Worm (Caenorhabditis elegans) whole organism, L1 larva: Measurements from ENCODE around the gene cyp-13A10.

ENCODE experiments used
- aha-1 ChIP-seq: fragments of 150-350 bp; optimal IDR thresholded peaks from 2 replicates; lab custom pipeline; 2014; ENCODE audit warnings: missing biosample characterization, missing genetic modification characterization
- alr-1 ChIP-seq: fragments of 200-800 bp; sonication (Bioruptor generic); optimal IDR thresholded peaks from 2 replicates; lab custom pipeline; 2018; ENCODE audit warnings: borderline replicate concordance, mild to moderate bottlenecking, missing genetic modification characterization, missing compliant biosample characterization
- aly-2 ChIP-seq: fragments of 150-350 bp; optimal IDR thresholded peaks from 2 replicates; lab custom pipeline; 2014; ENCODE audit warnings: missing biosample characterization, missing genetic modification characterization
- blmp-1 ChIP-seq: fragments of 150-350 bp; optimal IDR thresholded peaks from 2 replicates; lab custom pipeline; 2014; ENCODE audit warnings: missing biosample characterization, missing genetic modification characterization
- ceh-8 ChIP-seq: fragments of 200-800 bp; sonication (Bioruptor generic); optimal IDR thresholded peaks from 2 replicates; lab custom pipeline; 2018; ENCODE audit warnings: mild to moderate bottlenecking, missing genetic modification characterization, moderate library complexity, missing compliant biosample characterization
- ceh-82 ChIP-seq, 3 experiments: fragments of 150-350 bp in 1 of 3; sonication (generic microtip) in 2 of 3; optimal IDR thresholded peaks; 2 replicates each; lab custom pipeline; 2014 to 2017; ENCODE audit warnings: missing biosample characterization in 3 of 3, missing genetic modification characterization in 3 of 3
- ceh-88 ChIP-seq: fragments of 200-800 bp; sonication (Bioruptor generic); IDR thresholded peaks from 2 replicates; pipeline ENCODE4 v1.3.6; 2022; ENCODE audit warnings: missing genetic modification characterization, missing compliant biosample characterization
- ces-1 ChIP-seq: fragments of 150-350 bp; optimal IDR thresholded peaks from 2 replicates; lab custom pipeline; 2014; ENCODE audit warnings: missing biosample characterization, missing genetic modification reagents, missing genetic modification characterization
- dpl-1 ChIP-seq, 3 experiments: fragments of 150-350 bp in 2 of 3; sonication (generic microtip) in 1 of 3; optimal IDR thresholded peaks; 2 replicates each; lab custom pipeline; 2014 to 2017; ENCODE audit warnings: missing biosample characterization in 3 of 3, missing genetic modification characterization in 3 of 3, missing genetic modification reagents in 3 of 3
- dsc-1 ChIP-seq: sonication (generic microtip); optimal IDR thresholded peaks from 2 replicates; lab custom pipeline; 2016; ENCODE audit warnings: mild to moderate bottlenecking, missing genetic modification characterization, missing compliant biosample characterization
- egl-27 ChIP-seq, 2 experiments: fragments of 150-350 bp in 1 of 2; sonication (generic microtip); optimal IDR thresholded peaks; 3 replicates each; lab custom pipeline; 2017 to 2018; ENCODE audit warnings: missing biosample characterization in 2 of 2, missing genetic modification characterization in 2 of 2, missing genetic modification reagents in 2 of 2
- elt-3 ChIP-seq, 6 experiments: fragments of 150-350 bp in 1 of 6; sonication (generic microtip); optimal IDR thresholded peaks; 2 replicates each; lab custom pipeline; 2017 to 2018; ENCODE audit warnings: missing biosample characterization in 6 of 6, missing genetic modification characterization in 6 of 6, inconsistent platforms in 1 of 6
- ets-5 ChIP-seq: fragments of 200-800 bp; sonication (Bioruptor generic); IDR thresholded peaks from 2 replicates; pipeline ENCODE4 v1.3.6; 2022; ENCODE audit warnings: missing genetic modification characterization, missing compliant biosample characterization
- fkh-10 ChIP-seq: sonication (generic microtip); optimal IDR thresholded peaks from 2 replicates; lab custom pipeline; 2017; ENCODE audit warnings: missing biosample characterization, missing genetic modification reagents, missing genetic modification characterization
- fkh-8 ChIP-seq: sonication (generic microtip); optimal IDR thresholded peaks from 2 replicates; lab custom pipeline; 2016; ENCODE audit warnings: mild to moderate bottlenecking, missing genetic modification characterization, missing compliant biosample characterization
- grh-1 ChIP-seq: fragments of 200-800 bp; sonication (Bioruptor generic); IDR thresholded peaks from 2 replicates; pipeline ENCODE4 v1.3.6; 2022; ENCODE audit warnings: missing genetic modification reagents, missing genetic modification characterization, missing compliant biosample characterization
- hlh-4 ChIP-seq: sonication (generic microtip); optimal IDR thresholded peaks from 2 replicates; lab custom pipeline; 2016; ENCODE audit warnings: mild to moderate bottlenecking, missing genetic modification characterization, missing compliant biosample characterization
- lin-13 ChIP-seq: fragments of 150-350 bp; optimal IDR thresholded peaks from 2 replicates; lab custom pipeline; 2014; ENCODE audit warnings: missing biosample characterization, missing genetic modification reagents, missing genetic modification characterization
- lin-14 ChIP-seq: fragments of 200-800 bp; sonication (Bioruptor generic); optimal IDR thresholded peaks from 2 replicates; lab custom pipeline; 2018; ENCODE audit warnings: mild to moderate bottlenecking, missing genetic modification characterization, moderate library complexity, missing compliant biosample characterization
- lin-15B ChIP-seq: fragments of 150-350 bp; sonication (generic microtip); optimal IDR thresholded peaks from 3 replicates; lab custom pipeline; 2014; ENCODE audit warnings: missing biosample characterization, missing genetic modification characterization
- lin-35 ChIP-seq, 2 experiments: fragments of 150-350 bp; optimal IDR thresholded peaks; 2 replicates each; lab custom pipeline; 2014; ENCODE audit warnings: missing biosample characterization in 2 of 2, missing genetic modification characterization in 2 of 2, missing genetic modification reagents in 2 of 2
- lir-3 ChIP-seq: sonication (generic microtip); optimal IDR thresholded peaks from 2 replicates; lab custom pipeline; 2016; ENCODE audit warnings: mild to moderate bottlenecking, missing genetic modification characterization, moderate library complexity, missing compliant biosample characterization; ENCODE audit not compliant: poor library complexity
- lsy-2 ChIP-seq, 2 experiments: fragments of 150-350 bp; optimal IDR thresholded peaks; 2 replicates each; lab custom pipeline; 2014; ENCODE audit warnings: missing biosample characterization in 2 of 2, missing genetic modification characterization in 2 of 2
- mab-9 ChIP-seq: fragments of 200-800 bp; sonication (Bioruptor generic); IDR thresholded peaks from 2 replicates; pipeline ENCODE4 v1.3.6; 2022; ENCODE audit warnings: missing genetic modification reagents, missing genetic modification characterization, missing compliant biosample characterization
- mdl-1 ChIP-seq, 2 experiments: fragments of 150-350 bp; optimal IDR thresholded peaks; 2 replicates each; lab custom pipeline; 2014 to 2017; ENCODE audit warnings: missing biosample characterization in 2 of 2, missing genetic modification characterization in 2 of 2, inconsistent platforms in 1 of 2
- mep-1 ChIP-seq: fragments of 150-350 bp; optimal IDR thresholded peaks from 2 replicates; lab custom pipeline; 2014; ENCODE audit warnings: missing biosample characterization, missing genetic modification characterization
- nhr-11 ChIP-seq: fragments of 150-350 bp; optimal IDR thresholded peaks from 2 replicates; lab custom pipeline; 2014; ENCODE audit warnings: missing biosample characterization, missing genetic modification characterization
- nhr-12 ChIP-seq: sonication (generic microtip); optimal IDR thresholded peaks from 2 replicates; lab custom pipeline; 2017; ENCODE audit warnings: missing biosample characterization, missing genetic modification characterization
- nhr-19 ChIP-seq: fragments of 200-800 bp; sonication (Bioruptor generic); conservative IDR thresholded peaks from 2 replicates; pipeline ENCODE4 v1.3.6; 2022; ENCODE audit warnings: missing genetic modification characterization, missing compliant biosample characterization
- nhr-71 ChIP-seq: sonication (generic microtip); optimal IDR thresholded peaks from 2 replicates; lab custom pipeline; 2016; ENCODE audit warnings: mild to moderate bottlenecking, missing genetic modification characterization, moderate library complexity, missing compliant biosample characterization
- nhr-76 ChIP-seq: sonication (generic microtip); optimal IDR thresholded peaks from 2 replicates; lab custom pipeline; 2017; ENCODE audit warnings: missing biosample characterization, missing genetic modification characterization
- nhr-77 ChIP-seq: fragments of 150-350 bp; optimal IDR thresholded peaks from 2 replicates; lab custom pipeline; 2014; ENCODE audit warnings: missing biosample characterization, missing genetic modification characterization
- nhr-85 ChIP-seq: sonication (generic microtip); peaks from one replicate; lab custom pipeline; 2016; ENCODE audit warnings: missing genetic modification characterization, inconsistent platforms, missing compliant biosample characterization
- nhr-90 ChIP-seq: sonication (generic microtip); optimal IDR thresholded peaks from 2 replicates; lab custom pipeline; 2016; ENCODE audit warnings: mild to moderate bottlenecking, missing genetic modification characterization, missing compliant biosample characterization; ENCODE audit not compliant: poor library complexity
- pax-3 ChIP-seq: fragments of 200-800 bp; sonication (Bioruptor generic); optimal IDR thresholded peaks from 2 replicates; lab custom pipeline; 2018; ENCODE audit warnings: mild to moderate bottlenecking, missing genetic modification characterization, moderate library complexity, missing compliant biosample characterization
- pqm-1 ChIP-seq: sonication (generic microtip); optimal IDR thresholded peaks from 3 replicates; lab custom pipeline; 2017; ENCODE audit warnings: missing biosample characterization, missing genetic modification characterization
- rnt-1 ChIP-seq: sonication (generic microtip); optimal IDR thresholded peaks from 2 replicates; lab custom pipeline; 2016; ENCODE audit warnings: mild to moderate bottlenecking, missing genetic modification characterization, moderate library complexity, missing compliant biosample characterization
- skn-1 ChIP-seq: fragments of 150-350 bp; optimal IDR thresholded peaks from 2 replicates; lab custom pipeline; 2014; ENCODE audit warnings: missing biosample characterization, missing genetic modification characterization
- snpc-4 ChIP-seq: fragments of 150-350 bp; optimal IDR thresholded peaks from 2 replicates; lab custom pipeline; 2014; ENCODE audit warnings: missing biosample characterization, missing genetic modification characterization
- snu-23 ChIP-seq: sonication (generic microtip); optimal IDR thresholded peaks from 2 replicates; lab custom pipeline; 2016; ENCODE audit warnings: missing genetic modification characterization, missing compliant biosample characterization
- sox-4 ChIP-seq: sonication (generic microtip); optimal IDR thresholded peaks from 2 replicates; lab custom pipeline; 2016; ENCODE audit warnings: missing genetic modification characterization, missing compliant biosample characterization
- swsn-7 ChIP-seq: sonication (generic microtip); optimal IDR thresholded peaks from 2 replicates; lab custom pipeline; 2016; ENCODE audit warnings: missing genetic modification characterization, missing compliant biosample characterization
- tbx-2 ChIP-seq: sonication (generic microtip); optimal IDR thresholded peaks from 2 replicates; lab custom pipeline; 2016; ENCODE audit warnings: missing genetic modification characterization, missing compliant biosample characterization
- unc-130 ChIP-seq: fragments of 150-350 bp; optimal IDR thresholded peaks from 2 replicates; lab custom pipeline; 2017; ENCODE audit warnings: missing biosample characterization, missing genetic modification characterization, inconsistent platforms
- unc-30 ChIP-seq: sonication (generic microtip); optimal IDR thresholded peaks from 2 replicates; lab custom pipeline; 2017; ENCODE audit warnings: missing biosample characterization, missing genetic modification characterization
- unc-86 ChIP-seq: sonication (generic microtip); optimal IDR thresholded peaks from 2 replicates; lab custom pipeline; 2016; ENCODE audit warnings: missing genetic modification characterization, missing compliant biosample characterization
- unc-98 ChIP-seq: fragments of 200-800 bp; sonication (Bioruptor generic); IDR thresholded peaks from 2 replicates; pipeline ENCODE4 v1.3.6; 2022; ENCODE audit warnings: missing genetic modification characterization, missing compliant biosample characterization
- zag-1 ChIP-seq: fragments of 150-350 bp; optimal IDR thresholded peaks from 2 replicates; lab custom pipeline; 2014; ENCODE audit warnings: missing biosample characterization, missing genetic modification characterization
- zip-4 ChIP-seq: fragments of 200-800 bp; sonication (Bioruptor generic); optimal IDR thresholded peaks from 2 replicates; lab custom pipeline; 2018; ENCODE audit warnings: mild to moderate bottlenecking, missing genetic modification characterization, moderate library complexity, missing compliant biosample characterization
- ztf-11 ChIP-seq, 2 experiments: sonication (generic microtip); optimal IDR thresholded peaks; 2 replicates each; lab custom pipeline; 2016 to 2017; ENCODE audit warnings: missing genetic modification characterization in 2 of 2, missing biosample characterization in 1 of 2, missing compliant biosample characterization in 1 of 2

cyp-13A10 gene

DNA sequence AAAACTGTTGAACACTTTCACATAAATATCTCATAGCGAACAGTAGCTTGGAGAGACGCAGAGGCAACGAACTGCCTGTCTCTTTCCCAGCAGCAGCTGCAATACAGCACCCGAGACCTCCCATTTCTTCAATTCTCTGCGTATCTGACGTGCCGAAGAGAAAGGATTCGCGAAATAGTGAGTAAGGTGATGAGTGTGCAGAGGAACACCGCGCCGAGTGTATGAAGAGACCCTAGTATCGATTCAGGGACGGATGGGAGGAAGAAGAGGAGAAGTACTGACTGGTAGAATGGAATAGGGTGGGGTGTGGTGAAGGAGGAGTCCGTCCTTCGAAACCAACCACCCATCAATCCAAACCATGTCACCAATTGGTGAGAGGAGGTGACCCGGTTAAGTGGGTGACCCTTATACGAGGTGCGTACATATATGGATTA is 16.5 kb downstream of the cyp-13A10 start (continued):
- TF ChIP-seq lin-15B (no peak), ceh-88 (no peak), unc-86 (tag; lab: Kevin White, UChicago) (peak; percentile 52), ces-1 (no peak), pax-3 (tag; lab: Kevin White, UChicago) (peak; percentile 34), nhr-90 (tag; lab: Kevin White, UChicago) (peak; percentile 50), unc-98 (GFP tag; lab: Robert Waterston, UW) (no peak), fkh-10 (GFP tag; lab: Kevin White, UChicago) (no peak), nhr-71 (tag; lab: Kevin White, UChicago) (peak; percentile 83), egl-27 (tag; optimal IDR thresholded peaks at IDR 0.05; lab: Kevin White, UChicago) (no peak), snpc-4 (tag; lab: Kevin White, UChicago) (no peak), aly-2 (tag; lab: Kevin White, UChicago) (no peak), lin-13 (GFP tag; lab: Kevin White, UChicago) (peak; percentile 29), nhr-76 (tag; lab: Kevin White, UChicago) (no peak), ceh-8 (no peak), skn-1 (tag; lab: Kevin White, UChicago) (peak; percentile 56), sox-4 (tag; lab: Kevin White, UChicago) (no peak), lsy-2 (tag; optimal IDR thresholded peaks at IDR 0.05; lab: Kevin White, UChicago) (peak; percentile 70 to 82), unc-130 (tag; lab: Kevin White, UChicago) (no peak), hlh-4 (tag; lab: Kevin White, UChicago) (no peak), unc-30 (no peak), lin-35 (GFP tag; optimal IDR thresholded peaks at IDR 0.05; lab: Kevin White, UChicago) (peak; percentile 52 to 68), swsn-7 (tag; lab: Kevin White, UChicago) (peak; percentile 70), mab-9 (GFP tag; lab: Robert Waterston, UW) (no peak), dsc-1 (no peak), ztf-11 (tag; optimal IDR thresholded peaks at IDR 0.05; lab: Kevin White, UChicago) (peak in 1 of 2 experiments; percentile 73), nhr-77 (tag; lab: Kevin White, UChicago) (peak; percentile 59), fkh-8 (tag; lab: Kevin White, UChicago) (peak; percentile 23), grh-1 (GFP tag; lab: Robert Waterston, UW) (no peak), mdl-1 (tag; optimal IDR thresholded peaks at IDR 0.05; lab: Kevin White, UChicago) (peak in 1 of 2 experiments; percentile 75), lir-3 (tag; lab: Kevin White, UChicago) (peak; percentile 40)

DNA sequence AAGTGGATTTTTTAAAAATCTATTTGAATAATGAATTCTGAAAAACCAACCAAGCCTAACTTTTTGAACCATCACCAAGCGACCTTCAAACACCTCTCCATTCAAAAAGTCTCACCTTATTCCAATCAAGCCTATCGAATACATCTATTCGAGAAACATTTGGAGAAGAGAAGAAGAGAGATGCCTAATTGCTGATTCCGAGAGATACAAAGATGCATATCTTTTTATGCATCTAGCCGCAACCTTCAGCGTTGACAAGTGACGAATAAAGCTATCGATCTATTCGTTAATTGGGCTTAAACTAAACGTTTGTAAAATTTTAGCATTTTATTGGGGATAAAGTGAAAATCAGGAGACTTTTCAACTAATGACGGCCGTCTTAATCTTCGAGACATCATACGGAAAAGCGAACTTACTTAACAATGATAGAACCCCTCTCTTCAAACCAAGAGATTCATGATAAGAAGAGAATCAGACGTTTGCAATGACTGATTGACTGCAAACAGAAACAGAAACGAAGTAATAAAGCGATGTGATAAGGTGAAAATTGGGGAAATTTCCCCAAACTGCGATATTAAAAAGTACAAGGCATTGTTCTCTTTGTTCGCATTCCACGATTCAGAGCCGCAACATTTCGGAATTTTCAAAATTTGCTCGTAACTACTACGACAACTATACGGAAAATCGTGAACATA is 17.6 kb downstream of the cyp-13A10 start:
- TF ChIP-seq fkh-8 (tag; lab: Kevin White, UChicago) (no peak), mep-1 (peak; percentile 48), ceh-82 (tag; optimal IDR thresholded peaks at IDR 0.05; lab: Kevin White, UChicago) (no peak), alr-1 (tag; lab: Kevin White, UChicago) (no peak), pqm-1 (tag; lab: Kevin White, UChicago) (no peak), rnt-1 (tag; lab: Kevin White, UChicago) (peak; percentile 49), nhr-71 (tag; lab: Kevin White, UChicago) (no peak), aha-1 (tag; lab: Kevin White, UChicago) (no peak), nhr-85 (tag; lab: Kevin White, UChicago) (peak; percentile 83), pax-3 (tag; lab: Kevin White, UChicago) (no peak), dsc-1 (no peak), blmp-1 (tag; lab: Kevin White, UChicago) (peak; percentile 56), zag-1 (tag; lab: Kevin White, UChicago) (no peak), lin-14 (GFP tag; lab: Kevin White, UChicago) (peak; percentile 50), ets-5 (GFP tag; lab: Robert Waterston, UW) (no peak), ceh-88 (no peak), fkh-10 (GFP tag; lab: Kevin White, UChicago) (no peak), nhr-19 (GFP tag; lab: Robert Waterston, UW) (no peak), snu-23 (no peak), dpl-1 (GFP tag; optimal IDR thresholded peaks at IDR 0.05; lab: Kevin White, UChicago) (no peak), nhr-11 (tag; lab: Kevin White, UChicago) (no peak), lsy-2 (tag; optimal IDR thresholded peaks at IDR 0.05; lab: Kevin White, UChicago) (no peak), tbx-2 (no peak), nhr-12 (tag; lab: Kevin White, UChicago) (no peak), zip-4 (GFP tag; lab: Kevin White, UChicago) (no peak), elt-3 (tag; optimal IDR thresholded peaks at IDR 0.05; lab: Kevin White, UChicago) (peak in 1 of 6 experiments; percentile 24)
